Fruit fly (Drosophila melanogaster) whole organism, adult: ENCODE results near the gene CG31626.

Experiments used
- CG11617 ChIP-seq: fragments of 200-800 bp; sonication (Bioruptor generic); optimal IDR thresholded peaks from 2 replicates; lab custom pipeline; 2017; ENCODE audit warnings: mild to moderate bottlenecking, missing biosample characterization, missing genetic modification reagents, missing genetic modification characterization
- CG12768 ChIP-seq: fragments of 200-800 bp; sonication (Bioruptor generic); optimal IDR thresholded peaks from 2 replicates; lab custom pipeline; 2017; ENCODE audit warnings: missing biosample characterization, missing genetic modification characterization, mild to moderate bottlenecking, moderate library complexity, missing genetic modification reagents
- CG14711 ChIP-seq: fragments of 200-800 bp; sonication (Bioruptor generic); optimal IDR thresholded peaks from 2 replicates; lab custom pipeline; 2018; ENCODE audit warnings: missing biosample characterization, mild to moderate bottlenecking, missing genetic modification characterization, moderate library complexity
- CG33017 ChIP-seq: fragments of 200-800 bp; sonication (Bioruptor generic); optimal IDR thresholded peaks from 2 replicates; lab custom pipeline; 2018; ENCODE audit warnings: missing biosample characterization, mild to moderate bottlenecking, missing genetic modification characterization, moderate library complexity
- CG5204 ChIP-seq: fragments of 200-800 bp; sonication (Bioruptor generic); optimal IDR thresholded peaks from 2 replicates; lab custom pipeline; 2016; ENCODE audit warnings: missing biosample characterization, missing genetic modification characterization
- CG7045 ChIP-seq: fragments of 200-800 bp; sonication (Bioruptor generic); optimal IDR thresholded peaks from 2 replicates; lab custom pipeline; 2017; ENCODE audit warnings: missing biosample characterization, mild to moderate bottlenecking, missing genetic modification characterization
- CG7101 ChIP-seq: fragments of 200-800 bp; sonication (Bioruptor generic); optimal IDR thresholded peaks from 2 replicates; lab custom pipeline; 2018; ENCODE audit warnings: missing biosample characterization, mild to moderate bottlenecking, missing genetic modification characterization, moderate library complexity
- Clk ChIP-seq: fragments of 200-800 bp; sonication (Bioruptor generic); optimal IDR thresholded peaks from 2 replicates; lab custom pipeline; 2017; ENCODE audit warnings: missing biosample characterization, missing genetic modification characterization
- Crg-1 ChIP-seq: fragments of 200-800 bp; sonication (Bioruptor generic); optimal IDR thresholded peaks from 2 replicates; lab custom pipeline; 2016; ENCODE audit warnings: missing biosample characterization, missing genetic modification characterization
- Hr96 ChIP-seq: fragments of 200-800 bp; sonication (Bioruptor generic); optimal IDR thresholded peaks from 2 replicates; lab custom pipeline; 2016; ENCODE audit warnings: missing biosample characterization, missing genetic modification characterization
- Mnt ChIP-seq: fragments of 200-800 bp; sonication (Bioruptor generic); optimal IDR thresholded peaks from 2 replicates; lab custom pipeline; 2016; ENCODE audit warnings: missing biosample characterization, mild to moderate bottlenecking, missing genetic modification characterization
- bab1 ChIP-seq: fragments of 200-800 bp; sonication (Bioruptor generic); optimal IDR thresholded peaks from 3 replicates; lab custom pipeline; 2019; ENCODE audit warnings: missing biosample characterization, mild to moderate bottlenecking, missing genetic modification characterization, moderate library complexity
- cic ChIP-seq: fragments of 200-800 bp; sonication (Bioruptor generic); optimal IDR thresholded peaks from 2 replicates; lab custom pipeline; 2017; ENCODE audit warnings: missing biosample characterization, mild to moderate bottlenecking, missing genetic modification characterization, moderate library complexity
- cnc ChIP-seq, 2 experiments: fragments of >200 bp; optimal IDR thresholded peaks; 2 replicates each; lab custom pipeline; 2017
- kay ChIP-seq: fragments of 200-800 bp; sonication (Bioruptor generic); peaks from one replicate; lab custom pipeline; 2016; ENCODE audit warnings: missing biosample characterization, missing genetic modification characterization, borderline replicate concordance
- ovo ChIP-seq: fragments of 200-800 bp; sonication (Bioruptor generic); optimal IDR thresholded peaks from 2 replicates; lab custom pipeline; 2016; ENCODE audit warnings: missing biosample characterization, missing genetic modification characterization
- pad ChIP-seq: fragments of 200-800 bp; sonication (Bioruptor generic); optimal IDR thresholded peaks from 3 replicates; lab custom pipeline; 2017; ENCODE audit warnings: missing biosample characterization, missing genetic modification characterization, mild to moderate bottlenecking, moderate library complexity, missing genetic modification reagents
- tj ChIP-seq: fragments of 200-800 bp; sonication (Bioruptor generic); optimal IDR thresholded peaks from 3 replicates; lab custom pipeline; 2017; ENCODE audit warnings: missing biosample characterization, mild to moderate bottlenecking, missing genetic modification characterization, moderate library complexity

Gene CG31626

dm6 chr2L:21206193-21206592 lies 30.3 kb downstream of the CG31626 start, which contains the start of gene clumsy:
Gene clumsy, plus strand, starts transcription at chr2L:21206493.
- TF ChIP-seq bab1 (GFP tag; lab: Kevin White, UChicago) = no peak
- TF ChIP-seq CG11617 = no peak
- TF ChIP-seq pad = peak; percentile 19

dm6 chr2L:21202702-21203101 lies 33.8 kb downstream of the CG31626 start, which contains the start of gene CG31988:
Gene CG31988, minus strand, starts transcription at chr2L:21202802.
- TF ChIP-seq CG7101 = no peak
- TF ChIP-seq pad = no peak
- TF ChIP-seq CG11617 = no peak
- TF ChIP-seq kay (GFP tag; lab: Kevin White, UChicago) = no peak
- no peak for TF ChIP-seq CG5204
- no peak for TF ChIP-seq Crg-1 (GFP tag; lab: Kevin White, UChicago)

dm6 chr2L:21200275-21200674 lies 36.3 kb downstream of the CG31626 start, which contains the start of gene CG31624:
Gene CG31624, minus strand, starts transcription at chr2L:21200375.
- TF ChIP-seq Crg-1 (GFP tag; lab: Kevin White, UChicago) = no peak
- no peak for TF ChIP-seq CG5204
- TF ChIP-seq tj = no peak
- TF ChIP-seq CG12768 (GFP tag; lab: Kevin White, UChicago) = no peak
- no peak for TF ChIP-seq CG7101
- TF ChIP-seq cnc (optimal IDR thresholded peaks at IDR 0.05; lab: Kevin White, UChicago) = no peak
- TF ChIP-seq kay (GFP tag; lab: Kevin White, UChicago) = no peak
- no peak for TF ChIP-seq cic

dm6 chr2L:21198633-21199264 lies 37.8 kb downstream of the CG31626 start, which contains the start of gene Ret:
Gene Ret, minus strand, starts transcription at chr2L:21198762.
- TF ChIP-seq cic (no peak), cnc (optimal IDR thresholded peaks at IDR 0.05; lab: Kevin White, UChicago) (no peak), CG7101 (no peak)

- TF ChIP-seq CG14711 (tag; lab: Kevin White, UChicago) = no peak
- TF ChIP-seq Crg-1 (GFP tag; lab: Kevin White, UChicago) = no peak
- TF ChIP-seq CG11617 = no peak
- no peak for TF ChIP-seq CG7101
Observed at dm6 chr2L:21197178-21197577, 39.4 kb downstream of the CG31626 start.

- TF ChIP-seq CG14711 (tag; lab: Kevin White, UChicago) = no peak
Observed at dm6 chr2L:21196511-21196910, 40.0 kb downstream of the CG31626 start.

dm6 chr2L:21195331-21195730 lies 41.2 kb downstream of the CG31626 start:
- TF ChIP-seq Crg-1 (GFP tag; lab: Kevin White, UChicago) = no peak
- no peak for TF ChIP-seq Hr96 (GFP tag; lab: Kevin White, UChicago)
- no peak for TF ChIP-seq CG11617
- TF ChIP-seq cic = no peak
- no peak for TF ChIP-seq CG7101
- no peak for TF ChIP-seq tj

dm6 chr2L:21189273-21189781 lies 47.2 kb downstream of the CG31626 start:
- TF ChIP-seq pad (no peak), Mnt (no peak), tj (no peak), CG7045 (no peak), ovo (GFP tag; lab: Kevin White, UChicago) (no peak), Clk (GFP tag; lab: Kevin White, UChicago) (no peak), cnc (optimal IDR thresholded peaks at IDR 0.05; lab: Kevin White, UChicago) (no peak), CG33017 (no peak), CG5204 (no peak), kay (GFP tag; lab: Kevin White, UChicago) (no peak)

dm6 chr2L:21187753-21188152 lies 48.8 kb downstream of the CG31626 start:
- TF ChIP-seq CG7045 = no peak
- TF ChIP-seq CG33017 = no peak
- TF ChIP-seq CG5204 = no peak
